Fruit fly (Drosophila melanogaster) whole organism, pupa: Measurements from ENCODE around the gene CG3529.

Source experiments
- CG10348 ChIP-seq: fragments of 200-800 bp; sonication (Bioruptor generic); IDR thresholded peaks from 2 replicates; pipeline ENCODE4 v1.3.6; 2022; ENCODE audit warnings: missing biosample characterization, missing genetic modification characterization
- CG12605 ChIP-seq: fragments of 200-800 bp; sonication (Bioruptor generic); IDR thresholded peaks from 2 replicates; pipeline ENCODE4 v1.3.6; 2022; ENCODE audit warnings: missing biosample characterization, missing genetic modification characterization
- CG13204 ChIP-seq: fragments of 200-800 bp; sonication (Bioruptor generic); optimal IDR thresholded peaks from 2 replicates; lab custom pipeline; 2018; ENCODE audit warnings: missing biosample characterization, mild to moderate bottlenecking, missing genetic modification characterization, moderate library complexity
- CG14655 ChIP-seq: fragments of 200-800 bp; sonication (Bioruptor generic); optimal IDR thresholded peaks from 3 replicates; lab custom pipeline; 2017; ENCODE audit warnings: mild to moderate bottlenecking, missing biosample characterization, missing genetic modification reagents, missing genetic modification characterization
- CG15710 ChIP-seq: fragments of 200-800 bp; sonication (Bioruptor generic); optimal IDR thresholded peaks from 2 replicates; lab custom pipeline; 2018; ENCODE audit warnings: missing biosample characterization, mild to moderate bottlenecking, missing genetic modification characterization, moderate library complexity
- CG17806 ChIP-seq: fragments of 200-800 bp; sonication (Bioruptor generic); optimal IDR thresholded peaks from 2 replicates; lab custom pipeline; 2018; ENCODE audit warnings: missing biosample characterization, mild to moderate bottlenecking, missing genetic modification characterization, moderate library complexity
- CG32121 ChIP-seq: fragments of 200-800 bp; sonication (Bioruptor generic); IDR thresholded peaks from 2 replicates; pipeline ENCODE4 v1.3.6; 2022; ENCODE audit warnings: missing biosample characterization, missing genetic modification characterization
- CG34367 ChIP-seq: fragments of 200-800 bp; sonication (Bioruptor generic); optimal IDR thresholded peaks from 2 replicates; lab custom pipeline; 2018; ENCODE audit warnings: missing biosample characterization, mild to moderate bottlenecking, missing genetic modification characterization
- CG4496 ChIP-seq: fragments of 200-800 bp; sonication (Bioruptor generic); IDR thresholded peaks from 3 replicates; pipeline ENCODE4 v1.3.6; 2022; ENCODE audit warnings: missing biosample characterization, missing genetic modification characterization
- CG8159 ChIP-seq: fragments of 200-800 bp; sonication (Bioruptor generic); optimal IDR thresholded peaks from 3 replicates; lab custom pipeline; 2018; ENCODE audit warnings: missing biosample characterization, mild to moderate bottlenecking, missing genetic modification characterization, moderate library complexity
- CG8301 ChIP-seq: fragments of 200-800 bp; sonication (Bioruptor generic); optimal IDR thresholded peaks from 2 replicates; lab custom pipeline; 2018; ENCODE audit warnings: missing biosample characterization, mild to moderate bottlenecking, missing genetic modification characterization
- CG9948 ChIP-seq: fragments of 200-800 bp; sonication (Bioruptor generic); optimal IDR thresholded peaks from 2 replicates; lab custom pipeline; 2018; ENCODE audit warnings: missing biosample characterization, mild to moderate bottlenecking, missing genetic modification characterization, moderate library complexity
- D1 ChIP-seq: fragments of 200-800 bp; sonication (Bioruptor generic); optimal IDR thresholded peaks from 2 replicates; lab custom pipeline; 2018; ENCODE audit warnings: missing biosample characterization, mild to moderate bottlenecking, missing genetic modification characterization, moderate library complexity
- EcR ChIP-seq: fragments of 200-800 bp; sonication (Bioruptor generic); optimal IDR thresholded peaks from 3 replicates; lab custom pipeline; 2019; ENCODE audit warnings: missing biosample characterization, missing genetic modification characterization, mild to moderate bottlenecking, moderate library complexity, missing genetic modification reagents
- Ets98B ChIP-seq: fragments of 200-800 bp; sonication (Bioruptor generic); IDR thresholded peaks from 2 replicates; pipeline ENCODE4 v1.3.6; 2022; ENCODE audit warnings: missing biosample characterization, missing genetic modification characterization
- Pif1A ChIP-seq: fragments of 200-800 bp; sonication (Bioruptor generic); optimal IDR thresholded peaks from 3 replicates; lab custom pipeline; 2016; ENCODE audit warnings: missing biosample characterization, missing genetic modification characterization
- Pif1B ChIP-seq: fragments of 200-800 bp; sonication (Bioruptor generic); optimal IDR thresholded peaks from 3 replicates; lab custom pipeline; 2016; ENCODE audit warnings: missing biosample characterization, missing genetic modification characterization
- Snoo ChIP-seq: fragments of 200-800 bp; sonication (Bioruptor generic); optimal IDR thresholded peaks from 3 replicates; lab custom pipeline; 2017; ENCODE audit warnings: missing biosample characterization, mild to moderate bottlenecking, missing genetic modification characterization, inconsistent platforms
- fd96Ca ChIP-seq: fragments of 200-800 bp; sonication (Bioruptor generic); IDR thresholded peaks from 3 replicates; pipeline ENCODE4 v1.3.6; 2022; ENCODE audit warnings: missing biosample characterization, missing genetic modification characterization
- gl ChIP-seq: fragments of 200-800 bp; sonication (Bioruptor generic); optimal IDR thresholded peaks from 2 replicates; lab custom pipeline; 2018; ENCODE audit warnings: missing biosample characterization, mild to moderate bottlenecking, missing genetic modification characterization
- rn ChIP-seq: fragments of 200-800 bp; sonication (Bioruptor generic); IDR thresholded peaks from 2 replicates; pipeline ENCODE4 v1.3.6; 2022; ENCODE audit warnings: missing biosample characterization, missing genetic modification characterization

The CG3529 gene

DNA sequence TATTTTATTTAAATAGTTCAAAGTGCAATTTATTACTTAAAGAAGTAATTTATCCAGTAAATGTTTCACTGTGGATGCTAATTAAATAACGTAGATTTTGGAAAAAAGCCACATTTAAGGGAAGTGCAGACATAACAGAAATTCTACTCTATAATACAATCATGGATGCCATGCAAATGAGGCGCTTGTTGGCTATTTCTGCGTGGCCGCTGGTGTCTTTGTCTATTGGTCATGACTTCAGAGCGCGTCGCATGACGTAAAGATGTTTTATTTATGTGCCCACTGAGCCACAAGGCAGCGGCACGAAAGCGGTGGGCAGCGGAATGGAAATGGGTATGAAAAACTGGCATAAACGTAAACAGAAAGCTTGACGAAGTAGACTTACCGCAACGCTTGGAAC is 20.8 kb upstream of the CG3529 start:
- TF ChIP-seq CG32121 (GFP tag; lab: Robert Waterston, UW) (peak; percentile 51; the same call in 1 of the 2 replicates), D1 (tag; lab: Kevin White, UChicago) (no peak), CG8301 (tag; lab: Kevin White, UChicago) (peak; percentile 32), CG13204 (GFP tag; lab: Kevin White, UChicago) (no peak), Pif1A (GFP tag; lab: Kevin White, UChicago) (no peak), CG9948 (tag; lab: Kevin White, UChicago) (no peak), CG14655 (GFP tag; lab: Kevin White, UChicago) (peak; percentile 34), gl (no peak), fd96Ca (GFP tag; lab: Robert Waterston, UW) (no peak), CG15710 (no peak), Snoo (tag; lab: Kevin White, UChicago) (no peak), CG17806 (tag; lab: Kevin White, UChicago) (no peak), Pif1B (GFP tag; lab: Kevin White, UChicago) (no peak), CG4496 (GFP tag; lab: Robert Waterston, UW) (peak; percentile 50; the same call in 1 of the 3 replicates), Ets98B (peak; percentile 63)

DNA sequence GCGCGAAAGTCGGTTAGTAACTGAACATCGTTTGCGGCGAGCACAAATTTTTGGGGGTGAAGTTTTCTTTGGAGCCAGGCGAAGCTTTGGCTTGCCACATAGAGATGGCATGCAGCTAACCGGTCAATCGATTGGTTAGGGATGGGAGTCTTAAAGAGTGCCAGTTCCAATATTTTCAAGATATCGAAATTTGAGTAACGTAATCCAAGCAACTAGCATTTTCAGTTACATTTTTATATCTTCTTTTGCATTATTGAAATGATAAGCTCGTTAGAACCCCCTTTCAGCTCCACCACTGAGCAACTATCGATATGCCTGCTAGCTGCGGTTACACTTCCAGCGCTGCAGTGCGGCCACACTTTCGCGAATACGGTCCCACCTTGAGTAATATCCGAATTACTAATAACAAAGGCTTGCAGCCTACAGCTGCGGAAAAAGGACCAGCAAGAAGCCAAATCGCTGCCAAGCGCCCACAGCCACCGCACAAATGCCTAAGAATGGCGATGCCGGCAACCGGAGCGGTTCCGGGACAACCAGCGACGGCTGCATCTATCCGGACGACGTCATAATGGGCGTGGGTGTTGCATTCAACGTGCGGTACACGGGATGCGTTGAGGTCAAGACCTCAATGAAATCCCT is 19.9 kb upstream of the CG3529 start, which contains the start of the genes Atat and Shc:
Atat (minus strand) TSS at position 103 of the 639 bp plus-strand sequence.
Shc (plus strand) TSS at position 355 of the 639 bp plus-strand sequence.
- TF ChIP-seq CG15710 (peak; percentile 99), Ets98B (peak; percentile 99), Pif1B (GFP tag; lab: Kevin White, UChicago) (peak; percentile 94), EcR (GFP tag; lab: Kevin White, UChicago) (peak; percentile 11), Snoo (tag; lab: Kevin White, UChicago) (peak; percentile 99), fd96Ca (GFP tag; lab: Robert Waterston, UW) (peak; percentile 99), gl (peak; percentile 90), CG9948 (tag; lab: Kevin White, UChicago) (peak; percentile 98), CG8159 (tag; lab: Kevin White, UChicago) (peak; percentile 98), CG14655 (GFP tag; lab: Kevin White, UChicago) (peak; percentile 98), CG32121 (GFP tag; lab: Robert Waterston, UW) (peak; percentile 99), Pif1A (GFP tag; lab: Kevin White, UChicago) (peak; percentile 97), rn (GFP tag; lab: Robert Waterston, UW) (peak; percentile 99), CG4496 (GFP tag; lab: Robert Waterston, UW) (peak; percentile 99), CG10348 (GFP tag; lab: Robert Waterston, UW) (peak; percentile 99), CG34367 (tag; lab: Kevin White, UChicago) (peak; percentile 98), CG12605 (GFP tag; lab: Robert Waterston, UW) (peak; percentile 95), CG8301 (tag; lab: Kevin White, UChicago) (peak; percentile 96), D1 (tag; lab: Kevin White, UChicago) (peak; percentile 54), CG13204 (GFP tag; lab: Kevin White, UChicago) (peak; percentile 78), CG17806 (tag; lab: Kevin White, UChicago) (peak; percentile 98)

DNA sequence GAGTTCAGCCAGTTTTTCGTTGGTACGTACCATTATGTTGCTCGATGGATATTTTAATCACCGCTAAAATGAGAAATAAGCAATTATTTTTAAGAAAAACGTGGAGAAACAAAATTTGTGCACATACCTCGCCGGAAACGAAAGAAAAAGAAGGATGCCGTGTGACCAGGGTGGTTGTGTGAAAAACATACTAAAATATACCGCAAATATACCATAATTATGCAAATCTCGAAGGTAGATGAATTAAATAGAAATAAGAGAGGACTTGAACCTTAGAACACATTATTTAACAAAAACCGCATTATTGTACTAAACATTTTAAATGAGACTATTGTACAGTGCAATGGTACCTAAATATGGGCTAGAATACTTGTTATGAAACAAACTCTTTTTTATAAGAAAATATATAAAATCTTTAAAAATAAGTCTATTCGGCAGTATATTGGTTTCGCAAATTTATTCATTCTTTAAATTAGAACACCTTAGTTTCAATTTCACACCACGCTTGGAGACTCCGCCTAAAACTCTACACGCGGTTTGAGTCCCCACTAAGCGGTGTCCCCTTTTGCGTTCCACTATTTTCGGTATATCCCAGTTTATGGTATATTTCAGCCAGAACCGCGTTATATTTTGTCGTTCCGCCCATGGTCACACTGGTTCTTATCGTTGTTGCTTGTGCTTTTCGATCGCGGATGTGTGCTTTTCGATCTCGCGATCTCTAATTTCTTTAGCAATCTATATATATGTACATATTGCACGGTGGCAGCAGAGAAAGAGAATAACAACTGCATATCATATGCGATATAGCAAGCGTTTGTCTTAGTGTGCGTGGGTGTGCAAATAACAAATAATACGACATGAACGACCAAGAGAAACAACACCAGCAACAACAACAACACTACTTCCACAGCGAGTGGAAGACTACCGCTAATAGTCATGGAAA is 16.7 kb upstream of the CG3529 start, which contains the start of the genes RpS17 and MTF-1:
RpS17 (minus strand) TSS at position 157 of the 943 bp plus-strand sequence.
MTF-1 (plus strand) TSS at position 648 of the 943 bp plus-strand sequence.
- TF ChIP-seq gl, result peak; percentile 10
- peak; percentile 64 for TF ChIP-seq CG4496 (GFP tag; lab: Robert Waterston, UW)
- no peak for TF ChIP-seq CG9948 (tag; lab: Kevin White, UChicago)
- peak; percentile 27 for TF ChIP-seq CG34367 (tag; lab: Kevin White, UChicago)
- peak; percentile 6 for TF ChIP-seq CG13204 (GFP tag; lab: Kevin White, UChicago)
- peak; percentile 0 for TF ChIP-seq CG8301 (tag; lab: Kevin White, UChicago)
- 0 out of 2 replicates have a peak, but pooled peaks have one; percentile 32 for TF ChIP-seq CG12605 (GFP tag; lab: Robert Waterston, UW)
- TF ChIP-seq Ets98B, result no peak
- TF ChIP-seq CG32121 (GFP tag; lab: Robert Waterston, UW), result no peak
- peak; percentile 9 for TF ChIP-seq CG17806 (tag; lab: Kevin White, UChicago)
- no peak for TF ChIP-seq rn (GFP tag; lab: Robert Waterston, UW)
- TF ChIP-seq Pif1B (GFP tag; lab: Kevin White, UChicago), result peak; percentile 26
- TF ChIP-seq D1 (tag; lab: Kevin White, UChicago), result no peak
- TF ChIP-seq CG15710, result no peak
- no peak for TF ChIP-seq CG10348 (GFP tag; lab: Robert Waterston, UW)
- TF ChIP-seq EcR (GFP tag; lab: Kevin White, UChicago), result peak; percentile 41
- no peak for TF ChIP-seq CG14655 (GFP tag; lab: Kevin White, UChicago)
- TF ChIP-seq fd96Ca (GFP tag; lab: Robert Waterston, UW), result no peak
- peak; percentile 58 for TF ChIP-seq Snoo (tag; lab: Kevin White, UChicago)
- peak; percentile 24 for TF ChIP-seq Pif1A (GFP tag; lab: Kevin White, UChicago)
- TF ChIP-seq CG8159 (tag; lab: Kevin White, UChicago), result no peak

DNA sequence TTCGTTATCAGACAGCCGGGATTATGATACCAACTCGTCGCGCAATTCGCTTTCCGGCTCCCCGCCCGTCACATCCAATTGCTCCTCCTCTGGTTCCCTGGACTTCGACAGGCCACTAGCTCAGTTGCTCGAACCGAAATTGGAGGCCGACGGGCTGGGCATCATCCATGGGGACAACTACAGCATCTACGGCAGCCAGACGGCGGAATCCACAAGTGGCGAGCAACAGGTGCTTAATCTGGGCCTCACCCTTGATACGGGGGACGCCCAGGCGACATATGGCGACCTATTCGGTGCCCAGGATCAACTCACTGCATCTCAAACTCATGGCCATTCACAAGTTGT is 16.1 kb upstream of the CG3529 start:
- TF ChIP-seq D1 (tag; lab: Kevin White, UChicago) (no peak), CG12605 (GFP tag; lab: Robert Waterston, UW) (peak; percentile 42; the same call in 1 of the 2 replicates), CG34367 (tag; lab: Kevin White, UChicago) (no peak)
- TF ChIP-seq, all 21 proteins: peak for 1
